Worm (Caenorhabditis elegans) whole organism, L2 larva: ENCODE results near the gene srh-8.

Experiments
- C34F6.9 ChIP-seq: fragments of 150-350 bp; optimal IDR thresholded peaks from 2 replicates; lab custom pipeline; 2014; ENCODE audit warnings: missing biosample characterization, missing genetic modification characterization
- R02D3.7 ChIP-seq: fragments of 150-350 bp; optimal IDR thresholded peaks from 2 replicates; lab custom pipeline; 2014; ENCODE audit warnings: missing biosample characterization, missing genetic modification characterization
- Y55F3AM.14 ChIP-seq: fragments of 200-800 bp; sonication (Bioruptor generic); optimal IDR thresholded peaks from 2 replicates; lab custom pipeline; 2018; ENCODE audit warnings: mild to moderate bottlenecking, missing genetic modification characterization, missing compliant biosample characterization
- ZK546.5 ChIP-seq: sonication (generic microtip); optimal IDR thresholded peaks from 2 replicates; lab custom pipeline; 2017; ENCODE audit warnings: missing biosample characterization, missing genetic modification characterization
- alr-1 ChIP-seq: fragments of 150-350 bp; optimal IDR thresholded peaks from 2 replicates; lab custom pipeline; 2014; ENCODE audit warnings: missing biosample characterization, missing genetic modification characterization
- aly-2 ChIP-seq: fragments of 150-350 bp; optimal IDR thresholded peaks from 2 replicates; lab custom pipeline; 2014; ENCODE audit warnings: missing biosample characterization, missing genetic modification characterization
- ama-1 ChIP-seq: fragments of 150-350 bp; optimal IDR thresholded peaks from 2 replicates; lab custom pipeline; 2018; ENCODE audit warnings: inconsistent platforms
- blmp-1 ChIP-seq: sonication (generic microtip); optimal IDR thresholded peaks from 2 replicates; lab custom pipeline; 2017; ENCODE audit warnings: missing genetic modification characterization, mild to moderate bottlenecking, missing compliant biosample characterization, antibody characterized with exemption, moderate library complexity; ENCODE audit not compliant: insufficient read depth
- ceh-16 ChIP-seq: fragments of 150-350 bp; optimal IDR thresholded peaks from 2 replicates; lab custom pipeline; 2014; ENCODE audit warnings: missing biosample characterization, missing genetic modification characterization
- crh-2 ChIP-seq: sonication (generic microtip); optimal IDR thresholded peaks from 2 replicates; lab custom pipeline; 2017; ENCODE audit warnings: missing biosample characterization, missing genetic modification characterization
- egl-27 ChIP-seq: sonication (generic microtip); optimal IDR thresholded peaks from 3 replicates; lab custom pipeline; 2017; ENCODE audit warnings: missing biosample characterization, missing genetic modification reagents, missing genetic modification characterization
- elt-1 ChIP-seq: fragments of 150-350 bp; optimal IDR thresholded peaks from 2 replicates; lab custom pipeline; 2014; ENCODE audit warnings: missing biosample characterization, missing genetic modification characterization
- elt-3 ChIP-seq: sonication (generic microtip); optimal IDR thresholded peaks from 2 replicates; lab custom pipeline; 2017; ENCODE audit warnings: missing biosample characterization, missing genetic modification characterization
- gmeb-1 ChIP-seq: fragments of 150-350 bp; optimal IDR thresholded peaks from 2 replicates; lab custom pipeline; 2014; ENCODE audit warnings: missing biosample characterization, missing genetic modification characterization
- lsy-2 ChIP-seq, 2 experiments: fragments of 150-350 bp in 1 of 2; sonication (generic microtip) in 1 of 2; optimal IDR thresholded peaks; 2 replicates each; lab custom pipeline; 2014 to 2017; ENCODE audit warnings: missing biosample characterization in 2 of 2, missing genetic modification characterization in 2 of 2
- mab-5 ChIP-seq: fragments of 150-350 bp; optimal IDR thresholded peaks from 2 replicates; lab custom pipeline; 2014; ENCODE audit warnings: missing biosample characterization, missing genetic modification characterization
- mdl-1 ChIP-seq, 2 experiments: fragments of 150-350 bp in 1 of 2; sonication (generic microtip) in 1 of 2; optimal IDR thresholded peaks; 2 replicates each; lab custom pipeline; 2017; ENCODE audit warnings: missing biosample characterization in 2 of 2, missing genetic modification characterization in 2 of 2
- nhr-10 ChIP-seq: sonication (generic microtip); optimal IDR thresholded peaks from 2 replicates; lab custom pipeline; 2017; ENCODE audit warnings: missing biosample characterization, missing genetic modification characterization
- nhr-11 ChIP-seq: fragments of 150-350 bp; optimal IDR thresholded peaks from 2 replicates; lab custom pipeline; 2014; ENCODE audit warnings: missing biosample characterization, missing genetic modification characterization
- nhr-12 ChIP-seq: fragments of 150-350 bp; optimal IDR thresholded peaks from 2 replicates; lab custom pipeline; 2014; ENCODE audit warnings: missing biosample characterization, missing genetic modification characterization
- nhr-21 ChIP-seq: fragments of 150-350 bp; optimal IDR thresholded peaks from 2 replicates; lab custom pipeline; 2014; ENCODE audit warnings: missing biosample characterization, missing genetic modification characterization
- nhr-23 ChIP-seq: fragments of 150-350 bp; optimal IDR thresholded peaks from 2 replicates; lab custom pipeline; 2014; ENCODE audit warnings: missing biosample characterization, missing genetic modification reagents, missing genetic modification characterization
- nhr-237 ChIP-seq: fragments of 150-350 bp; optimal IDR thresholded peaks from 2 replicates; lab custom pipeline; 2014; ENCODE audit warnings: missing biosample characterization, missing genetic modification characterization
- nhr-25 ChIP-seq: fragments of 150-350 bp; sonication (generic microtip); optimal IDR thresholded peaks from 3 replicates; lab custom pipeline; 2014; ENCODE audit warnings: missing biosample characterization, missing genetic modification characterization
- nhr-77 ChIP-seq: fragments of 150-350 bp; optimal IDR thresholded peaks from 2 replicates; lab custom pipeline; 2014; ENCODE audit warnings: missing biosample characterization, missing genetic modification characterization
- sem-4 ChIP-seq: fragments of 150-350 bp; optimal IDR thresholded peaks from 2 replicates; lab custom pipeline; 2014; ENCODE audit warnings: missing biosample characterization, missing genetic modification reagents, missing genetic modification characterization
- sma-3 ChIP-seq: sonication (generic microtip); optimal IDR thresholded peaks from 2 replicates; lab custom pipeline; 2016; ENCODE audit warnings: missing genetic modification reagents, missing genetic modification characterization, missing compliant biosample characterization
- sma-9 ChIP-seq, 2 experiments: fragments of 150-350 bp in 1 of 2; sonication (generic microtip) in 1 of 2; optimal IDR thresholded peaks; 2 replicates each; lab custom pipeline; 2014 to 2016; ENCODE audit warnings: missing genetic modification characterization in 2 of 2, mild to moderate bottlenecking in 1 of 2, missing biosample characterization in 1 of 2, missing compliant biosample characterization in 1 of 2, missing genetic modification reagents in 1 of 2, moderate library complexity in 1 of 2
- snpc-4 ChIP-seq: fragments of 150-350 bp; optimal IDR thresholded peaks from 2 replicates; lab custom pipeline; 2014; ENCODE audit warnings: missing biosample characterization, missing genetic modification characterization
- unc-55 ChIP-seq: fragments of 150-350 bp; sonication (generic microtip); optimal IDR thresholded peaks from 3 replicates; lab custom pipeline; 2014; ENCODE audit warnings: missing biosample characterization, missing genetic modification reagents, missing genetic modification characterization
- unc-62 ChIP-seq: fragments of 150-350 bp; optimal IDR thresholded peaks from 2 replicates; lab custom pipeline; 2014; ENCODE audit warnings: missing biosample characterization, missing genetic modification reagents, missing genetic modification characterization
- ztf-11 ChIP-seq: sonication (generic microtip); optimal IDR thresholded peaks from 2 replicates; lab custom pipeline; 2017; ENCODE audit warnings: missing biosample characterization, missing genetic modification characterization
- ztf-4 ChIP-seq: fragments of 150-350 bp; optimal IDR thresholded peaks from 2 replicates; lab custom pipeline; 2014; ENCODE audit warnings: missing biosample characterization, missing genetic modification characterization

The srh-8 gene

DNA sequence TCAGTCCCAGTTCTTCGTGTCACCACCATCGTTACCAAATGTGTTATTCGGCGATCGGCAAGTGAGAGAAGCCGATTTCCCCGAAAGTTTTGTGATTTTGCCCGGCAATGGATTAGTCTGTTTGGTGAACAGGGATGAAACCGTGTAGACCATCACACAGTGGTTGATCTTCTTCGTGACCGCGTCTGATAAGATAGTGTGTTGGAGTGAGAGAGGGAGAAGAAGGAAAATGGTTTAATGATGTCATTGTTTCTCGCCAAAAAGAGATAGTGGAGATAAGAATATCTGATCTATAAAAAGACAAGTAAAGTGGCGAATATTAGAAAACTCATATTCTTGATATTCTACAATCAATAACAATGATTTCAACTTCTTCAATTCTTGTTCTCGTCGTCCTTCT lies 25.5 kb upstream of the srh-8 start, which contains the start of gene nlp-31 (continued):
- TF ChIP-seq elt-3 (tag; lab: Kevin White, UChicago) (no peak), nhr-10 (no peak), nhr-12 (tag; lab: Kevin White, UChicago) (no peak), elt-1 (tag; lab: Kevin White, UChicago) (no peak), sma-9 (GFP tag; optimal IDR thresholded peaks at IDR 0.05; lab: Kevin White, UChicago) (peak; percentile 69), sma-9 (tag; optimal IDR thresholded peaks at IDR 0.05; lab: Kevin White, UChicago) (no peak), egl-27 (no peak), ceh-16 (tag; lab: Kevin White, UChicago) (no peak), nhr-23 (tag; lab: Kevin White, UChicago) (no peak), nhr-237 (tag; lab: Kevin White, UChicago) (no peak), nhr-25 (tag; lab: Kevin White, UChicago) (peak; percentile 77), nhr-77 (tag; lab: Kevin White, UChicago) (no peak), sem-4 (no peak), snpc-4 (tag; lab: Kevin White, UChicago) (no peak), unc-62 (GFP tag; lab: Kevin White, UChicago) (no peak), nhr-21 (peak; percentile 73), Y55F3AM.14 (GFP tag; lab: Kevin White, UChicago) (no peak), gmeb-1 (tag; lab: Kevin White, UChicago) (no peak), mdl-1 (tag; optimal IDR thresholded peaks at IDR 0.05; lab: Kevin White, UChicago) (peak in 1 of 2 experiments; percentile 23), unc-55 (no peak), R02D3.7 (tag; lab: Kevin White, UChicago) (no peak), ztf-11 (tag; lab: Kevin White, UChicago) (no peak), aly-2 (no peak), mab-5 (tag; lab: Kevin White, UChicago) (no peak), ZK546.5 (no peak)

DNA sequence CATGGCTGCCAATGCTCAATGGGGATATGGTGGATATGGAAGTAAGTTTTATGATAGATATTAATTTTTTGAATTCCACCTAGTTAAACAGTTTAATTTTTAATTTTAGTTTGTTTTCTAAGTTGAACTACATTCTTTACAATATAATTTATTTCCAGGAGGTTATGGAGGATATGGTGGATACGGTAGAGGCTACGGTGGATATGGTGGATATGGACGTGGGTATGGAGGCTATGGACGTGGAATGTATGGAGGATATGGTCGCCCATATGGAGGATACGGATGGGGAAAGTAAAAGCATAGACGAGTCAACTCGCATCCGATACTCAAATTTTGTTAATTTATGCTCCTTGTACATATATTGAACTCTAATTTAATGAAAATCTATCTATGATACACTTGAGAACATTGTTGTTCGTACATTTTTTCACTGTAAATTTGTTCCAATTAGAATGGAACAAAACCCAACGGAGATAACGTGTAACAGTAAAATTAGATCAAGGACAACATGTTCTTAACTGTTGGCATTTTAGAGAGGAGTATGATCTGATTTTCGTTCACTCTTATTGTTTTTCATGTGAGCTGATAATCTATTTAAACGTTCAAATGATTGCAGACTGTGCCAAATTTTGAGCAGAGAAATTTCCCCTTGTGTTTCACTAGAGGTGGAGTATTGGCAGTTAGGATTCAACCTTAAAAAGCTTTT lies 24.9 kb upstream of the srh-8 start:
- peak; percentile 33 for TF ChIP-seq sma-9 (GFP tag; optimal IDR thresholded peaks at IDR 0.05; lab: Kevin White, UChicago)
- no peak for TF ChIP-seq sma-9 (tag; optimal IDR thresholded peaks at IDR 0.05; lab: Kevin White, UChicago)
- TF ChIP-seq aly-2: no peak
- no peak for TF ChIP-seq blmp-1 (tag; lab: Kevin White, UChicago)
- peak; percentile 68 for TF ChIP-seq nhr-21
- TF ChIP-seq sma-3 (GFP tag; lab: Kevin White, UChicago): peak; percentile 21
- TF ChIP-seq ama-1 (lab: Kevin White, UChicago): peak; percentile 23

DNA sequence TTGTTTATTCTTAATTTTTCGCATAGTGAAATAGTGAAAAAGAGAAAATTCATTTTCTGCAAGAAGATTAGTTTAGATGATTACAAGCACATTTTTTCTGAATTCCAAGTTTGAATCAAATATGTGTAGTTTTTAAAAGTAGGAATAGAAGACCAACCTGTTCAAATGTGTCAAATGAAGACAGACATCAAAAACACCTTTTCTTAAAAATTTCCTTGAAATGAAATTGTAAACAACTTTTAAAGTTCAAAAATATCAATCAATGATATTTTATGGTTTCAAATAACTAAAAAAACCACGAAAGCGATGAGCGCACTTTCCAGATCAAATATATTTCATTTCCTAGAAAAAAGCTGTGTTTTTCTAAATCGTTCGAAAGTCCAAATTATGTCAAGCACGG lies 23.6 kb upstream of the srh-8 start, which contains the start of gene nlp-30:
Gene nlp-30, plus strand, starts transcription at position 301 of the 400 bp plus-strand sequence.
- no peak for TF ChIP-seq ZK546.5
- no peak for TF ChIP-seq ztf-11 (tag; lab: Kevin White, UChicago)
- TF ChIP-seq C34F6.9 (tag; lab: Kevin White, UChicago): no peak
- no peak for TF ChIP-seq nhr-77 (tag; lab: Kevin White, UChicago)
- TF ChIP-seq lsy-2 (tag; optimal IDR thresholded peaks at IDR 0.05; lab: Kevin White, UChicago): no peak
- no peak for TF ChIP-seq crh-2 (tag; lab: Kevin White, UChicago)
- no peak for TF ChIP-seq nhr-237 (tag; lab: Kevin White, UChicago)
- TF ChIP-seq elt-1 (tag; lab: Kevin White, UChicago): no peak
- no peak for TF ChIP-seq sma-3 (GFP tag; lab: Kevin White, UChicago)
- TF ChIP-seq sma-9 (GFP tag; optimal IDR thresholded peaks at IDR 0.05; lab: Kevin White, UChicago): no peak
- no peak for TF ChIP-seq sma-9 (tag; optimal IDR thresholded peaks at IDR 0.05; lab: Kevin White, UChicago)
- no peak for TF ChIP-seq sem-4
- no peak for TF ChIP-seq ztf-4
- TF ChIP-seq, all 48 proteins: peak for 0

DNA sequence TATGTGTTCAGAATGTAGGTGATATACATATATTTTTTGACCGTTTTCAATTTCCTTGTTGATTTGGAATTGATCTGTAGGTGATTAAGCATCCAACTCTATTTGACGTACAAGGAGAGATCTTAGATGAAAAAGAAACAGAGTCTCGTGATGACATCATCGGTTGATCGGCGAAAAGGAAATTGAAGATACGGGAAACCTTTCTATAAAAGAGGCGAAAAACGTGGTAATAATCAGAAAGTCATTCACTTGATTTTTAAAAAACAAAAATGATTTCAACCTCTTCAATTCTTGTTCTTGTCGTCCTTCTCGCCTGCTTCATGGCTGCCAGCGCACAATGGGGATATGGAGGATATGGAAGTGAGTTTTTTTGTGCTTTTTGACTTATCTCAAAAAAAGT lies 21.1 kb upstream of the srh-8 start, which contains the start of gene nlp-29:
Gene nlp-29, plus strand, starts transcription at position 248 of the 400 bp plus-strand sequence.
- TF ChIP-seq sma-9 (GFP tag; optimal IDR thresholded peaks at IDR 0.05; lab: Kevin White, UChicago): peak; percentile 63
- no peak for TF ChIP-seq sma-9 (tag; optimal IDR thresholded peaks at IDR 0.05; lab: Kevin White, UChicago)
- TF ChIP-seq nhr-25 (tag; lab: Kevin White, UChicago): peak; percentile 77
- peak; percentile 59 for TF ChIP-seq nhr-21
- no peak for TF ChIP-seq alr-1 (tag; lab: Kevin White, UChicago)
- TF ChIP-seq crh-2 (tag; lab: Kevin White, UChicago): peak; percentile 49
- TF ChIP-seq sma-3 (GFP tag; lab: Kevin White, UChicago): peak; percentile 79
- peak; percentile 50 for TF ChIP-seq blmp-1 (tag; lab: Kevin White, UChicago)
- no peak for TF ChIP-seq egl-27
- TF ChIP-seq nhr-11 (tag; lab: Kevin White, UChicago): no peak
- TF ChIP-seq, all 48 proteins: peak for 6
